Fruit fly (Drosophila melanogaster): ENCODE data around the gene CG11155.

CG11155 gene

DNA sequence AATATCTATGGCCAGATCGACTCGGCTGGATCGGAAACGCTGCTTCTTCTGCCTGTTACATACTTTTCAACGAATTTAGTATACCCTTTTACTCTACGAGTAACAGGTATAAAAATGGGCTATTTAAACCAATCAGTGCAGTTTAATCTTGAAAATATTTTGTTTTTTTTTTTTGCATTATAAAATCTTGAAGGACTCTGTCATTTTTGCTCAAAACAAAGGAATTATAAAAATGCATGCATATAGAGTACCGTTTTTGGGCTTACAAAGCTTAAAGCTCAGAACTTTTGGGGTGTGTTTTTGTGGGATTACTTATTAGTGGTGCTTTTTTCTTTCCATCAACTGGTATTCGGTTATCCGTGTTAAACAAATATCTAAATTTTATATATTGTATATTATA lies at the start of gene CG11155:
CG11155 (plus strand) TSS at position 313 of the 400 bp plus-strand sequence.
- TF ChIP-seq CG17801 (GFP tag; optimal IDR thresholded peaks at IDR 0.05; ENCODE audit: partially characterized antibody), result no peak

dm6 chr4:1084326-1085062 lies 41.9 kb upstream of the CG11155 start, which contains the start of gene Actbeta:
Gene Actbeta (minus strand): TSS chr4:1084796.
- no peak for TF ChIP-seq CG17801 (GFP tag; optimal IDR thresholded peaks at IDR 0.05; ENCODE audit: partially characterized antibody)

DNA sequence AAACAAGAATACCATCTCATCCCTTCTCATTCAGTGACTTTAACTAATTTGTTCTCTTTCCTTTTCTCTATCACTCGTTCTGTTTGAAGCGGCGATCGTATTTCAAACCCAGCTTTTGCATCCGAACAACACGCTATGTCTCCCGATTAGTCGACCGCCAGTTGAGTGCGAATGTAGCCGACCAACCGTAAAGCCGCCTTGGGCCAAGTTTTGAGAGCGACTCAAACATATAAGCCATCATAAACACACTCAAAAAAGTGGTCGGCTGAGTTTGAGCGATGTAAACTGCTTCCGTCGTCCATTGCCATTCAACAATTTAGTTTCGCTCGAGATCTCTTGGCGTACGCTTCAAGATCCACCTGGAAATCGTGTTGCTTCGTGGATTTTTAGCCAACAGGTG lies 37.9 kb upstream of the CG11155 start, which contains the start of gene sv:
sv (plus strand) TSS at position 319 of the 400 bp plus-strand sequence.
- TF ChIP-seq CG17801 (GFP tag; optimal IDR thresholded peaks at IDR 0.05; ENCODE audit: partially characterized antibody), result no peak

DNA sequence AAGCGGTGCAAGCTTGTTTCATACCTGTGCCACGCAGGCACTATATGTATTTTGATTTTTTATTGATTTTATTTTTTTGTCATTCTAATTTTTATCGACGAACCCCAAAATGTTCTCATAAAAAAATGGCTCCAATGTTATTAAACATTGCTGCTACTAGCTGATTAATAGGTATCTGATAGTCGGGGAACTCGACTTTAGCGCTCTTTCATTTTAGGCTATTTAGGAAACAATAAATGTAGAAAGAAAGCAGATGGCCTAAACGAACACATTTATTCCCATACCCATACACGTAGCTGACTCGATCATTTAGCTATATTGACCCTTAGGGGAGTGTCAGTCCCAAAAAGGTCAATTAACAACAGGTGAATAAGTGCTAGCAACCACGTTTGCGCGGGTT lies 36.1 kb upstream of the CG11155 start:
- TF ChIP-seq CG17801 (GFP tag; optimal IDR thresholded peaks at IDR 0.05; ENCODE audit: partially characterized antibody), result no peak

DNA sequence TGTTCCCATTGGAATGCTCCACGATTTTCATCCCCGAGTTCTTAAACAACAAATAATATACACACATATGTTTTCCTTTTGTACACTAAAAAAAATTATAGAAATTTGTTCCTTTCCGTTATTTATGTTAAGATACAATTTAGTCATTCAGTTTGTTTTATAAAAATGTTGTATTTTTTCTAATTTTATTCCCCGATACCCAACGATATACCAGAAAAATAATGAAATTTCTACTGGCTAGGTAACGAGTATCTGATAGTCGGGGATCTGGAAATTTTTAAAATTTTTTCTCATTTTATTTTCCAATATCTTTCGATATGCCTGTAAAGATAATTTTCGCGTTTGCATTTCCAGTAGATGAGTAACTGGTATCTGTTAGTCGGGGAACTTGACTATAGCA lies 33.0 kb upstream of the CG11155 start:
- no peak for TF ChIP-seq CG17801 (GFP tag; optimal IDR thresholded peaks at IDR 0.05; ENCODE audit: partially characterized antibody)

DNA sequence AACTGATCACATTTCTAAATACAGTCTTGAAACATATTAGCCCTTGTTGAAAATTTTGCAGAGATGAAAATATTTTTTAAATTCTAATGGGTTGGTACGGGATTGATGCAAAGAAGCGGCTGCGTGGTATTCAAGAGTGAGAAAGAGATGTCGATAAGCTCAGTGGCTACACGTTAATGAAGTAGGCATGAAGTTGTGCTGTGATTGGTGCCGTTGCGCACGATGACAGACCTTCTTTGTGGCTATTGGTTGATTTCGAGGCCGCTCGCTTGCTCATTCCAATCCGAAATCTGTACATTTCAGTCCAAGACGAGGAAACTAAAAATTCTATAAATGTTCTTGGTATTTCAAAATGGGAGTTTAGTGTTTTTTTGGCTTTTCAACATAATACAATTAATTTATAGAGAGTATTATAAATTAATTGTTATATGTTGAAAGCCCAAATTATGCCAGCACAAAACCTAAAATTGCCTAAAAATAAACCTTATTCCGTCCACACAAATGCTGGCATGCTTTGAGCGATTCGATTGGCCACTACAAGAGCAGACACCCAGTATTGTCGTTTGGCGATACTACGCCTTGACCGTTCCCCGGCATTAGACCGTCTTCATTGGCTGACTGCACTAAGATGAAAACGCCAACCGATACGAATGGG lies 28.7 kb upstream of the CG11155 start:
- TF ChIP-seq CG17801 (GFP tag; optimal IDR thresholded peaks at IDR 0.05; ENCODE audit: partially characterized antibody), result no peak

DNA sequence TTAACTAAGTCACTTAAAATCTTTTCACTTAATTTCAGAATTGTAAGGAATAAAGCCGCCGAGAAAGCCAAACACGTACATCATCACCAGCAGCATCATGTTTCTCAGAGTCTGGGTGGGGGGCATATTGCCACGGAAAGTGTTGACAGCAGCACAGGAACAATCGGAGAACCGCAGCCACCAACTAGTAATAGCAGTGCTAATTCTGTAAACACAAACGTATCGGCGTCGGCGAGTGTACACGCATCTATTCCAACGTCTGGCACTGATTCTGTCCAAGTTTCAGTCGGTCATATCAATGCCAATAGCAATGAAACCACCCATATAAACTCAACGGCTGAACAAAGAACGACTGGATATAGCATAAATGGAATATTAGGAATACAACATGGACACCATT lies 20.3 kb upstream of the CG11155 start:
- TF ChIP-seq CG17801 (GFP tag; optimal IDR thresholded peaks at IDR 0.05; ENCODE audit: partially characterized antibody), result no peak

dm6 chr4:1112867-1113769 lies 13.3 kb upstream of the CG11155 start:
- TF ChIP-seq CG17801 (GFP tag; optimal IDR thresholded peaks at IDR 0.05; ENCODE audit: partially characterized antibody), result peak; percentile 83

DNA sequence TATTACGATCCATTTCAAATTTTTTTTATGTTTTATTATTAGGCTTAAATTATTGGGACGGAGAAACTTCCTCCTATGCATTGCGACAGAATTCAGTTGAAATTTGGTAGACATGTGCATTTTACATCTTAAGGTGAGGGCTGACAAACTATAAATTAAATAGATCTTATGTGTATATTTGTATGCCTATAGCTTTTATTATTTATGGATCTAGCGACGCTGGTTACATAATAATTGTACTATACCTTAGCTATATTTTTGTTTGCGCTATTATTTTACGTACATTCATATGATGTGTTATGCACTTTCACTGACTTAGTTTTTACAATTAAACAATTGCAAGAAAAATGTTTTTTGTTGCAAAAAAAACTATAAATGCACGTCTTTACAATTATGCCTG lies 11.1 kb upstream of the CG11155 start:
- no peak for TF ChIP-seq CG17801 (GFP tag; optimal IDR thresholded peaks at IDR 0.05; ENCODE audit: partially characterized antibody)

dm6 chr4:1121888-1122287 lies 4.5 kb upstream of the CG11155 start:
- TF ChIP-seq CG17801 (GFP tag; optimal IDR thresholded peaks at IDR 0.05; ENCODE audit: partially characterized antibody), result no peak

- TF ChIP-seq CG17801 (GFP tag; optimal IDR thresholded peaks at IDR 0.05; ENCODE audit: partially characterized antibody), result no peak
These were observed 3.5 kb upstream of the CG11155 start, which contains the start of gene Cals for dm6 chr4:1122658-1123606. Gene Cals (minus strand): TSS chr4:1123357.

DNA sequence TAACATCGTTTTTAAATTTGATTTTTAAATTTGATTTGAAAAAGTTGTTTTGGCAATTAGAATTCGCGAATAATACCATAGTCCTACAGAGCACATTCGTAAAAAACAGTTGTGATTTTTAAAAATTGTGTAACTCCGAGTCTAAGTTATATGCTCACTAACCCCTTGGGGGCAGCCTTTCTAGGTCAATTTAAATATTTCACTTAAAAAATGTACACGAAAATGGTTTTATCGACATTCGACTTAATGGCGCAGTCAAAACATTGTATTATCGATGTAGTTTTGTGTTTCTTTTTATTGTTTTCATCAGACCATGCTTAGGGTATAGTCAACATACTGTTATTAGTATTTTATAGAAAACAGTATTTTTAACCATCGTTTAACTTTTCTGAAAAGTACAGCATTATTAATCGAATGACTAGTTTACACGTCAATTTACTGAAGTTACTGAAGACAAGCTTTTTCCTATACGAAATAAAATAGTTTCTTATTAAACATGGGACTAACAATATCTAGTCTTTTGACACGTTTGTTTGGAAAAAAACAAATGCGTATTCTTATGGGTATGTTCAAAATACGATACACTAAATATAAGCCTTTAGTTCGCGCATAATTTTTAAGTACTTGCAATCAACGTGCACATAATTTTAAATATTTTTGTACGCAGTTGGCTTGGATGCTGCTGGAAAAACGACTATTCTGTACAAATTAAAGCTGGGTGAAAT lies 2.5 kb upstream of the CG11155 start, which contains the start of gene Arf4:
Arf4 (plus strand) TSS at position 399 of the 725 bp plus-strand sequence.
- TF ChIP-seq CG17801 (GFP tag; optimal IDR thresholded peaks at IDR 0.05; ENCODE audit: partially characterized antibody), result peak; percentile 77

- no peak for TF ChIP-seq CG17801 (GFP tag; optimal IDR thresholded peaks at IDR 0.05; ENCODE audit: partially characterized antibody)
These were observed 2.0 kb upstream of the CG11155 start for dm6 chr4:1124494-1124780.

DNA sequence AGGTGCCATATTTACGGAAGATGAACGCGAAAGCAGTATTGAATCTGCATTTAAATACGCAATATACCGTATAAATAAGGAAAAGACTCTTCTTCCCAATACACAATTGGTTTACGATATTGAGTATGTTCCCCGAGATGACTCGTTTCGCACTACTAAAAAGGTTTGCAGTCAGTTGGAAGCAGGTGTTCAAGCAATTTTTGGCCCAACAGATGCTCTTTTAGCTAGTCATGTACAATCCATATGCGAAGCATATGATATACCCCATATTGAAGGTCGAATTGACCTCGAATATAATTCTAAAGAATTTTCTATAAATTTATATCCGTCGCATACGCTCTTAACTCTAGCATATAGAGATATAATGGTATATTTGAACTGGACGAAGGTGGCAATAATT lies 598 bp downstream of the CG11155 start:
- TF ChIP-seq CG17801 (GFP tag; optimal IDR thresholded peaks at IDR 0.05; ENCODE audit: partially characterized antibody), result no peak
